Fruit fly (Drosophila melanogaster) whole organism, embryonic: Measurements from ENCODE around the gene Mbs.
A peak's percentile ranks its signal among the peaks of the same experiment; 100 is the strongest.

Source experiments
- ATbp ChIP-seq: fragments of 200-800 bp; sonication (Bioruptor generic); optimal IDR thresholded peaks from 2 replicates; lab custom pipeline; 2017; ENCODE audit warnings: missing biosample characterization, mild to moderate bottlenecking, missing genetic modification characterization, missing genetic modification reagents
- Bgb ChIP-seq: fragments of 200-800 bp; sonication (Bioruptor generic); IDR thresholded peaks from 2 replicates; pipeline ENCODE4 v1.3.6; 2022; ENCODE audit warnings: missing biosample characterization, missing genetic modification characterization; ENCODE audit not compliant: partially characterized antibody
- CG10462 ChIP-seq: fragments of 200-800 bp; sonication (Bioruptor generic); optimal IDR thresholded peaks from 2 replicates; lab custom pipeline; 2016; ENCODE audit warnings: missing biosample characterization, missing genetic modification characterization
- CG11093 ChIP-seq: fragments of 200-800 bp; sonication (Bioruptor generic); IDR thresholded peaks from 3 replicates; pipeline ENCODE4 v1.3.6; 2022; ENCODE audit warnings: missing biosample characterization, missing genetic modification characterization
- CG11504 ChIP-seq: fragments of 200-800 bp; sonication (Bioruptor generic); optimal IDR thresholded peaks from 3 replicates; lab custom pipeline; 2019; ENCODE audit warnings: missing biosample characterization, mild to moderate bottlenecking, missing genetic modification characterization, moderate library complexity
- CG12659 ChIP-seq: fragments of 200-800 bp; sonication (Bioruptor generic); optimal IDR thresholded peaks from 3 replicates; lab custom pipeline; 2017; ENCODE audit warnings: mild to moderate bottlenecking, missing biosample characterization, missing genetic modification reagents, missing genetic modification characterization
- CG13624 ChIP-seq: fragments of 200-800 bp; sonication (Bioruptor generic); optimal IDR thresholded peaks from 2 replicates; lab custom pipeline; 2016; ENCODE audit warnings: missing biosample characterization, missing genetic modification characterization
- CG15073 ChIP-seq: fragments of 200-800 bp; sonication (Bioruptor generic); optimal IDR thresholded peaks from 2 replicates; lab custom pipeline; 2016; ENCODE audit warnings: missing biosample characterization, missing genetic modification characterization
- CG15514 ChIP-seq: fragments of 200-800 bp; sonication (Bioruptor generic); optimal IDR thresholded peaks from 3 replicates; lab custom pipeline; 2017; ENCODE audit warnings: missing biosample characterization, missing genetic modification characterization, mild to moderate bottlenecking, moderate library complexity, missing genetic modification reagents
- CG16813 ChIP-seq: fragments of 200-800 bp; sonication (Bioruptor generic); IDR thresholded peaks from 3 replicates; pipeline ENCODE4 v1.3.6; 2022; ENCODE audit warnings: missing biosample characterization, missing genetic modification characterization; ENCODE audit not compliant: partially characterized antibody
- CG17186 ChIP-seq: fragments of 200-800 bp; sonication (Bioruptor generic); optimal IDR thresholded peaks from 3 replicates; lab custom pipeline; 2017; ENCODE audit warnings: missing biosample characterization, missing genetic modification reagents, missing genetic modification characterization
- CG17829 ChIP-seq: fragments of 200-800 bp; optimal IDR thresholded peaks from 2 replicates; lab custom pipeline; 2019; ENCODE audit warnings: missing biosample characterization, mild to moderate bottlenecking, missing genetic modification characterization, moderate library complexity
- CG2116 ChIP-seq: fragments of 200-800 bp; sonication (Bioruptor generic); optimal IDR thresholded peaks from 3 replicates; lab custom pipeline; 2018; ENCODE audit warnings: missing biosample characterization, mild to moderate bottlenecking, missing genetic modification characterization
- CG2129 ChIP-seq: fragments of 200-800 bp; sonication (Bioruptor generic); IDR thresholded peaks from 2 replicates; pipeline ENCODE4 v1.3.6; 2022; ENCODE audit warnings: missing biosample characterization, missing genetic modification characterization; ENCODE audit not compliant: partially characterized antibody
- CG34224 ChIP-seq: fragments of 200-800 bp; sonication (Bioruptor generic); IDR thresholded peaks from 3 replicates; pipeline ENCODE4 v1.3.6; 2022; ENCODE audit warnings: missing biosample characterization, missing genetic modification characterization; ENCODE audit not compliant: partially characterized antibody
- CG4617 ChIP-seq: fragments of 200-800 bp; sonication (Bioruptor generic); optimal IDR thresholded peaks from 3 replicates; lab custom pipeline; 2016; ENCODE audit warnings: missing biosample characterization, missing genetic modification characterization, borderline replicate concordance
- CG7963 ChIP-seq: fragments of 200-800 bp; sonication (Bioruptor generic); IDR thresholded peaks from 3 replicates; pipeline ENCODE4 v1.3.6; 2022; ENCODE audit warnings: missing biosample characterization, missing genetic modification characterization; ENCODE audit not compliant: partially characterized antibody
- CG7987 ChIP-seq: fragments of 200-800 bp; sonication (Bioruptor generic); optimal IDR thresholded peaks from 2 replicates; lab custom pipeline; 2018; ENCODE audit warnings: missing biosample characterization, mild to moderate bottlenecking, missing genetic modification characterization, moderate library complexity
- CG8290 ChIP-seq, 3 experiments: fragments of 200-800 bp; sonication (Bioruptor generic); optimal IDR thresholded peaks; 2 replicates each; lab custom pipeline; 2016 to 2019; ENCODE audit warnings: missing biosample characterization in 3 of 3, missing genetic modification characterization in 3 of 3, mild to moderate bottlenecking in 2 of 3, moderate library complexity in 1 of 3
- Doc3 ChIP-seq: fragments of 200-800 bp; sonication (Bioruptor generic); IDR thresholded peaks from 3 replicates; pipeline ENCODE4 v1.3.6; 2022; ENCODE audit warnings: missing biosample characterization, missing genetic modification characterization; ENCODE audit not compliant: partially characterized antibody
- Dp ChIP-seq: fragments of 200-800 bp; sonication (Bioruptor generic); optimal IDR thresholded peaks from 2 replicates; lab custom pipeline; 2018; ENCODE audit warnings: missing biosample characterization, mild to moderate bottlenecking, missing genetic modification characterization, moderate library complexity
- Dref ChIP-seq: fragments of 200-800 bp; sonication (Bioruptor generic); IDR thresholded peaks from 2 replicates; pipeline ENCODE4 v1.3.6; 2022; ENCODE audit warnings: missing biosample characterization, missing genetic modification characterization
- E2f2 ChIP-seq: fragments of 200-800 bp; sonication (Bioruptor generic); IDR thresholded peaks from 2 replicates; pipeline ENCODE4 v1.3.6; 2022; ENCODE audit warnings: missing biosample characterization, missing genetic modification characterization
- H15 ChIP-seq: fragments of 200-800 bp; sonication (Bioruptor generic); IDR thresholded peaks from 3 replicates; pipeline ENCODE4 v1.3.6; 2022; ENCODE audit warnings: missing biosample characterization, missing genetic modification characterization
- MTF-1 ChIP-seq: fragments of 200-800 bp; sonication (Bioruptor generic); optimal IDR thresholded peaks from 2 replicates; lab custom pipeline; 2018; ENCODE audit warnings: missing biosample characterization, mild to moderate bottlenecking, missing genetic modification characterization, borderline replicate concordance
- Myb ChIP-seq: fragments of 200-800 bp; sonication (Bioruptor generic); optimal IDR thresholded peaks from 2 replicates; lab custom pipeline; 2016; ENCODE audit warnings: missing biosample characterization, missing genetic modification characterization
- Oli ChIP-seq: fragments of 200-800 bp; sonication (Bioruptor generic); optimal IDR thresholded peaks from 2 replicates; lab custom pipeline; 2018; ENCODE audit warnings: missing biosample characterization, mild to moderate bottlenecking, missing genetic modification characterization, moderate library complexity
- Pdp1 ChIP-seq, 2 experiments: fragments of 200-800 bp; sonication (Bioruptor generic); optimal IDR thresholded peaks; 3 replicates each; lab custom pipeline; 2016; ENCODE audit warnings: missing biosample characterization in 2 of 2, missing genetic modification characterization in 2 of 2, mild to moderate bottlenecking in 1 of 2, moderate library complexity in 1 of 2
- Sin3A ChIP-seq: fragments of >200 bp; optimal IDR thresholded peaks from 2 replicates; lab custom pipeline; 2018
- Sox102F ChIP-seq: fragments of 200-800 bp; sonication (Bioruptor generic); optimal IDR thresholded peaks from 2 replicates; lab custom pipeline; 2018; ENCODE audit warnings: missing biosample characterization, mild to moderate bottlenecking, missing genetic modification characterization, moderate library complexity
- YL-1 ChIP-seq: fragments of 200-800 bp; sonication (Bioruptor generic); optimal IDR thresholded peaks from 3 replicates; lab custom pipeline; 2017; ENCODE audit warnings: missing biosample characterization, mild to moderate bottlenecking, missing genetic modification characterization
- amos ChIP-seq: fragments of 200-800 bp; sonication (Bioruptor generic); IDR thresholded peaks from 2 replicates; pipeline ENCODE4 v1.3.6; 2022; ENCODE audit warnings: missing biosample characterization, missing genetic modification characterization; ENCODE audit not compliant: partially characterized antibody
- ato ChIP-seq: fragments of 200-800 bp; sonication (Bioruptor generic); IDR thresholded peaks from 2 replicates; pipeline ENCODE4 v1.3.6; 2022; ENCODE audit warnings: missing biosample characterization, missing genetic modification characterization; ENCODE audit not compliant: partially characterized antibody
- chif ChIP-seq, 2 experiments: fragments of 200-800 bp; sonication (Bioruptor generic); optimal IDR thresholded peaks; 3 replicates each; lab custom pipeline; 2016; ENCODE audit warnings: missing biosample characterization in 2 of 2, missing genetic modification characterization in 2 of 2
- cwo ChIP-seq: fragments of 200-800 bp; sonication (Bioruptor generic); optimal IDR thresholded peaks from 3 replicates; lab custom pipeline; 2017; ENCODE audit warnings: missing biosample characterization, missing genetic modification characterization, mild to moderate bottlenecking, moderate library complexity, missing genetic modification reagents
- hkb ChIP-seq, 2 experiments: fragments of 200-800 bp in 1 of 2; fragments of >200 bp in 1 of 2; sonication (Bioruptor generic) in 1 of 2; IDR thresholded peaks in 1 of 2; optimal IDR thresholded peaks in 1 of 2; 2 replicates each; pipeline versions ENCODE4 v1.3.6 to Lab custom; 2017 to 2022; ENCODE audit warnings: missing biosample characterization in 1 of 2, missing genetic modification characterization in 1 of 2
- ind ChIP-seq: fragments of 200-800 bp; sonication (Bioruptor generic); optimal IDR thresholded peaks from 3 replicates; lab custom pipeline; 2016; ENCODE audit warnings: missing biosample characterization, missing genetic modification characterization
- inv ChIP-seq: fragments of 200-800 bp; sonication (Bioruptor generic); IDR thresholded peaks from 2 replicates; pipeline ENCODE4 v1.3.6; 2022; ENCODE audit warnings: missing biosample characterization, missing genetic modification characterization; ENCODE audit not compliant: partially characterized antibody
- lilli ChIP-seq: fragments of 200-800 bp; sonication (Bioruptor generic); optimal IDR thresholded peaks from 3 replicates; lab custom pipeline; 2016; ENCODE audit warnings: missing biosample characterization, missing genetic modification characterization
- mld ChIP-seq: fragments of 200-800 bp; sonication (Bioruptor generic); IDR thresholded peaks from 3 replicates; pipeline ENCODE4 v1.3.6; 2022; ENCODE audit warnings: missing biosample characterization, missing genetic modification characterization; ENCODE audit not compliant: partially characterized antibody
- pita ChIP-seq: fragments of 200-800 bp; sonication (Bioruptor generic); optimal IDR thresholded peaks from 2 replicates; lab custom pipeline; 2017; ENCODE audit warnings: missing biosample characterization, mild to moderate bottlenecking, missing genetic modification characterization
- slbo ChIP-seq: fragments of 200-800 bp; sonication (Bioruptor generic); IDR thresholded peaks from 2 replicates; pipeline ENCODE4 v1.3.6; 2022; ENCODE audit warnings: missing biosample characterization, missing genetic modification characterization
- stwl ChIP-seq: fragments of 200-800 bp; sonication (Bioruptor generic); optimal IDR thresholded peaks from 3 replicates; lab custom pipeline; 2018; ENCODE audit warnings: missing biosample characterization, mild to moderate bottlenecking, missing genetic modification characterization, moderate library complexity
- vnd ChIP-seq: fragments of 200-800 bp; sonication (Bioruptor generic); IDR thresholded peaks from 3 replicates; pipeline ENCODE4 v1.3.6; 2022; ENCODE audit warnings: missing biosample characterization, missing genetic modification characterization; ENCODE audit not compliant: partially characterized antibody
- wor ChIP-seq: fragments of 200-800 bp; sonication (Bioruptor generic); IDR thresholded peaks from 2 replicates; pipeline ENCODE4 v1.3.6; 2022; ENCODE audit warnings: missing biosample characterization, missing genetic modification characterization
- zfh2 ChIP-seq: fragments of 200-800 bp; sonication (Bioruptor generic); optimal IDR thresholded peaks from 2 replicates; lab custom pipeline; 2016; ENCODE audit warnings: missing biosample characterization, missing genetic modification characterization

The Mbs gene

DNA sequence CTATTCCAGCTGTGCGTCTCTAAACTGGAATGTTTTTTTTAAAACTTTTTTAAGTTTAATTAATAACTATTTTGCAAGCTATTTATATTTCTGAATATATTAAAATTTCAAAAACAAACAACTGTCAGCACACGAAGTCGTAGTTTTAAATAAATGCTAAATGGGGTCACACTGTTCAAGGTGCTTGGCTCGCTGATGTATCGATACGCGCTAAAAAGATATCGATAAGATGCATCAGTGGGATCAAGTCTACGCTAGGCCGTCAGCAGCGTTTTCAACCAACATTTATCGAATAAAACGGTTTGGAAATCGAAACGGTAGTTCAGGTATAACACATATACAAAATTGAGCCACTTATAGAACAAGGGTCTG lies 886 bp upstream of the Mbs start, which contains the start of gene Diap1 (continued):
- TF ChIP-seq Dref (GFP tag; lab: Robert Waterston, UW) (peak; percentile 100), CG15073 (GFP tag; lab: Kevin White, UChicago) (no peak), cwo (GFP tag; lab: Kevin White, UChicago) (no peak), CG12659 (GFP tag; lab: Kevin White, UChicago) (peak; percentile 18), hkb (optimal IDR thresholded peaks at IDR 0.05; lab: Kevin White, UChicago) (peak; percentile 52), hkb (GFP tag; IDR thresholded peaks at IDR 0.05; lab: Robert Waterston, UW) (no peak), CG34224 (peak; percentile 80), CG11504 (tag; lab: Kevin White, UChicago) (peak; percentile 23), CG2116 (peak; percentile 95), ind (no peak), E2f2 (GFP tag; lab: Robert Waterston, UW) (peak; percentile 92), Sin3A (peak; percentile 71), Doc3 (GFP tag; lab: Robert Waterston, UW) (peak; percentile 85), CG15514 (GFP tag; lab: Kevin White, UChicago) (peak; percentile 96), CG10462 (no peak), CG13624 (GFP tag; lab: Kevin White, UChicago) (peak; percentile 50), CG7963 (GFP tag; lab: Robert Waterston, UW) (peak; percentile 91), MTF-1 (GFP tag; lab: Kevin White, UChicago) (no peak), amos (peak; percentile 89; the same call in 1 of the 2 replicates), Bgb (GFP tag; lab: Robert Waterston, UW) (peak; percentile 95), inv (GFP tag; lab: Robert Waterston, UW) (peak; percentile 84), CG4617 (GFP tag; lab: Kevin White, UChicago) (no peak), ato (peak; percentile 94), wor (GFP tag; lab: Robert Waterston, UW) (no peak), zfh2 (GFP tag; lab: Kevin White, UChicago) (no peak), CG11093 (GFP tag; lab: Robert Waterston, UW) (no peak), chif (GFP tag; optimal IDR thresholded peaks at IDR 0.05; lab: Kevin White, UChicago) (peak in 1 of 2 experiments; percentile 10), ATbp (GFP tag; lab: Kevin White, UChicago) (no peak), CG2129 (peak; percentile 89), CG17186 (GFP tag; lab: Kevin White, UChicago) (peak; percentile 41), Oli (tag; lab: Kevin White, UChicago) (no peak), CG16813 (peak; percentile 87), pita (GFP tag; lab: Kevin White, UChicago) (peak; percentile 87), lilli (GFP tag; lab: Kevin White, UChicago) (peak; percentile 14), Myb (peak; percentile 79), mld (peak; percentile 67; the same call in 2 of the 3 replicates), CG7987 (GFP tag; lab: Kevin White, UChicago) (peak; percentile 34), H15 (GFP tag; lab: Robert Waterston, UW) (no peak), vnd (GFP tag; lab: Robert Waterston, UW) (peak; percentile 81; the same call in 2 of the 3 replicates), Dp (peak; percentile 85), Sox102F (GFP tag; lab: Kevin White, UChicago) (no peak), CG17829 (tag; lab: Kevin White, UChicago) (no peak), Pdp1 (GFP tag; optimal IDR thresholded peaks at IDR 0.05; lab: Kevin White, UChicago) (peak in 1 of 2 experiments; percentile 17), slbo (GFP tag; lab: Robert Waterston, UW) (no peak), CG8290 (GFP tag; optimal IDR thresholded peaks at IDR 0.05; lab: Kevin White, UChicago) (peak; percentile 72), CG8290 (tag; optimal IDR thresholded peaks at IDR 0.05; lab: Kevin White, UChicago) (peak in 1 of 2 experiments; percentile 59), YL-1 (GFP tag; lab: Kevin White, UChicago) (no peak), stwl (peak; percentile 93)
